Fruit fly (Drosophila melanogaster) Kc167 (cell line): ENCODE results near the gene CG10581.

Experiments
- Myc ChIP-seq: fragments of >200 bp; optimal IDR thresholded peaks from 2 replicates; lab custom pipeline; 2017; ENCODE audit warnings: missing external identifiers
- h ChIP-seq: fragments of >200 bp; optimal IDR thresholded peaks from 3 replicates; lab custom pipeline; 2018; ENCODE audit warnings: missing external identifiers
- insv ChIP-seq: fragments of >200 bp; optimal IDR thresholded peaks from 3 replicates; lab custom pipeline; 2018; ENCODE audit warnings: missing external identifiers
- psq ChIP-seq: fragments of >200 bp; optimal IDR thresholded peaks from 2 replicates; lab custom pipeline; 2017; ENCODE audit warnings: missing external identifiers
- ttk ChIP-seq: sonication (Bioruptor generic); optimal IDR thresholded peaks from 2 replicates; lab custom pipeline; 2017; ENCODE audit warnings: missing external identifiers

dm6 chr3L:20988862-20989261 lies 45.1 kb downstream of the CG10581 start:
- TF ChIP-seq insv (lab: Kevin White, UChicago): no peak
- no peak for TF ChIP-seq psq
- no peak for TF ChIP-seq Myc (lab: Kevin White, UChicago)
- no peak for TF ChIP-seq ttk (lab: Kevin White, UChicago)
- no peak for TF ChIP-seq h (lab: Kevin White, UChicago)
